Worm (Caenorhabditis elegans): ENCODE data around the gene nsph-1.1.

DNA sequence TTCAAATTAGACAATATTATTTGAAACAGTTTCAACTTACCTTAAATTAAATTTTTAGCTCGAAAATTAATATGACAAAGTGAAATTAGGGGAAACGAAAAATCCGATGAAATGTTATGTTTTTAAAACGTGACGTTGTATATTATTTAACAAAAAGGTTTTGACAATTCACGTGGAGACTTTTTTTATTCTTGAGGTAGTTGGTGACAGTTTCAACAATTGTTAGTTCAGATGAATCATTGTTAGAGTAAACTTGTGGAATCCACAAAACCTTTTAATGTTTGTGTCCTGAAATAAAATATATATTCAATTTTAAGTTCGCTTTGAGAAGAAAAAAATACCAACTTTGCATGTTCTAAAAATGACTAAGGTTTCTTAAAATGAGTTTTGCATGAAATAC is 7.1 kb upstream of the nsph-1.1 start, which contains the start of gene fut-1:
- no peak for TF ChIP-seq peb-1 (tag; optimal IDR thresholded peaks at IDR 0.05)
- TF ChIP-seq unc-62 (GFP tag; optimal IDR thresholded peaks at IDR 0.05), result no peak
- no peak for TF ChIP-seq ztf-11 (tag; optimal IDR thresholded peaks at IDR 0.05)
- no peak for TF ChIP-seq lsy-2 (tag; optimal IDR thresholded peaks at IDR 0.05)
- TF ChIP-seq nhr-6 (tag; optimal IDR thresholded peaks at IDR 0.05), result no peak
- no peak for TF ChIP-seq snpc-4 (tag; optimal IDR thresholded peaks at IDR 0.05)
- TF ChIP-seq zag-1 (tag; optimal IDR thresholded peaks at IDR 0.05), result no peak
- TF ChIP-seq sem-4 (tag; optimal IDR thresholded peaks at IDR 0.05), result no peak
- TF ChIP-seq nhr-237 (tag; optimal IDR thresholded peaks at IDR 0.05), result no peak
- TF ChIP-seq R02D3.7 (tag; optimal IDR thresholded peaks at IDR 0.05), result no peak
- no peak for TF ChIP-seq alr-1 (tag; optimal IDR thresholded peaks at IDR 0.05)
- no peak for TF ChIP-seq nhr-12 (tag; optimal IDR thresholded peaks at IDR 0.05)
- TF ChIP-seq mdl-1 (tag; optimal IDR thresholded peaks at IDR 0.05), result no peak
- no peak for TF ChIP-seq egl-27 (tag; optimal IDR thresholded peaks at IDR 0.05)

All from whole organism, L2 larva.